Worm (Caenorhabditis elegans): ENCODE results near the gene srh-268.

The srh-268 gene

ce11 chrV:7580378-7580777 is 41.3 kb downstream of the srh-268 start, which contains the start of gene ets-6 (continued):
- no peak for TF ChIP-seq bed-2 (GFP tag; IDR thresholded peaks at IDR 0.05)

- TF ChIP-seq die-1 (tag; optimal IDR thresholded peaks at IDR 0.05) (no peak), snpc-1.3 (tag; optimal IDR thresholded peaks at IDR 0.05; ENCODE audit: insufficient read depth) (peak; percentile 60), rec-8 (tag; optimal IDR thresholded peaks at IDR 0.05) (no peak), nhr-90 (tag; optimal IDR thresholded peaks at IDR 0.05) (no peak), attf-3 (GFP tag; conservative IDR thresholded peaks at IDR 0.05) (no peak), mel-28 (tag; optimal IDR thresholded peaks at IDR 0.05; ENCODE audit: borderline replicate concordance) (no peak), ekl-4 (GFP tag; IDR thresholded peaks at IDR 0.05) (no peak), dpff-1 (tag; optimal IDR thresholded peaks at IDR 0.05) (no peak), lsl-1 (GFP tag; optimal IDR thresholded peaks at IDR 0.05) (peak; percentile 28), F23B12.7 (tag; optimal IDR thresholded peaks at IDR 0.05; ENCODE audit: insufficient read depth) (peak; percentile 45), xnd-1 (tag; optimal IDR thresholded peaks at IDR 0.05) (no peak), F10E7.11 (tag; optimal IDR thresholded peaks at IDR 0.05) (no peak), egl-18 (GFP tag; IDR thresholded peaks at IDR 0.05) (no peak), B0336.3 (GFP tag; IDR thresholded peaks at IDR 0.05) (no peak), snpc-1.1 (tag; optimal IDR thresholded peaks at IDR 0.05; ENCODE audit: insufficient read depth) (peak; percentile 12), attf-5 (GFP tag; optimal IDR thresholded peaks at IDR 0.05) (peak; percentile 91), madf-6 (GFP tag; IDR thresholded peaks at IDR 0.05) (peak; percentile 60), F39B2.1 (GFP tag; IDR thresholded peaks at IDR 0.05) (no peak), B0019.2 (GFP tag; conservative IDR thresholded peaks at IDR 0.05) (no peak), snpc-4 (GFP tag; optimal IDR thresholded peaks at IDR 0.05) (no peak), snpc-4 (tag; optimal IDR thresholded peaks at IDR 0.05) (peak in 3 of 4 experiments; percentile 12 to 34 (median 18)), hmg-1.2 (GFP tag; IDR thresholded peaks at IDR 0.05) (peak; percentile 98), repo-1 (tag; optimal IDR thresholded peaks at IDR 0.05) (no peak), attf-6 (GFP tag; IDR thresholded peaks at IDR 0.05) (no peak), Y67H2A.10 (GFP tag; conservative IDR thresholded peaks at IDR 0.05) (no peak), ceh-79 (tag; optimal IDR thresholded peaks at IDR 0.05) (no peak), zfh-2 (GFP tag; conservative IDR thresholded peaks at IDR 0.05) (no peak), ccch-3 (GFP tag; optimal IDR thresholded peaks at IDR 0.05) (no peak), K12H6.12 (tag; optimal IDR thresholded peaks at IDR 0.05) (no peak), F52B5.7 (tag; optimal IDR thresholded peaks at IDR 0.05) (no peak), tbx-9 (tag; optimal IDR thresholded peaks at IDR 0.05; ENCODE audit: borderline replicate concordance) (no peak), lin-35 (GFP tag; optimal IDR thresholded peaks at IDR 0.05) (peak in 1 of 3 experiments; percentile 50), ztf-6 (GFP tag; IDR thresholded peaks at IDR 0.05) (no peak), T07F8.4 (tag; optimal IDR thresholded peaks at IDR 0.05) (no peak), nhr-179 (tag; optimal IDR thresholded peaks at IDR 0.05) (no peak), mcd-1 (GFP tag; IDR thresholded peaks at IDR 0.05) (peak; percentile 95), ceh-27 (GFP tag; optimal IDR thresholded peaks at IDR 0.05) (no peak), snpc-3.4 (tag; optimal IDR thresholded peaks at IDR 0.05) (peak; percentile 35), akir-1 (GFP tag; optimal IDR thresholded peaks at IDR 0.05) (no peak), ztf-18 (tag; optimal IDR thresholded peaks at IDR 0.05) (peak; percentile 29), sptf-2 (GFP tag; optimal IDR thresholded peaks at IDR 0.05) (no peak), lin-54 (GFP tag; optimal IDR thresholded peaks at IDR 0.05) (peak; percentile 30), dox-1 (GFP tag; IDR thresholded peaks at IDR 0.05) (0 out of 2 replicates have a peak, but pooled peaks have one; percentile 27), F57A8.1 (GFP tag; optimal IDR thresholded peaks at IDR 0.05) (no peak), K11D2.4 (GFP tag; IDR thresholded peaks at IDR 0.05) (no peak)
These were observed 48.5 kb downstream of the srh-268 start, which contains the start of the genes F19F10.11 and C50E3.5 for ce11 chrV:7587637-7588036. Gene F19F10.11 (minus strand): TSS chrV:7587704. Gene C50E3.5 (plus strand): TSS chrV:7587996.
